Fruit fly (Drosophila melanogaster): ENCODE data around the gene Tdrd3.

The Tdrd3 gene

dm6 chr3L:14782626-14783362 lies 3.8 kb upstream of the Tdrd3 start:
- peak; percentile 41 for TF ChIP-seq sens (GFP tag)
- TF ChIP-seq CG11695 (GFP tag; IDR thresholded peaks at IDR 0.05): 0 out of 3 replicates have a peak, but pooled peaks have one; percentile 18
- peak in 1 of 2 experiments; percentile 29 for TF ChIP-seq eve (GFP tag; optimal IDR thresholded peaks at IDR 0.05)
- peak; percentile 46 for TF ChIP-seq kni (GFP tag; optimal IDR thresholded peaks at IDR 0.05)
- no peak for TF ChIP-seq abd-A (tag; optimal IDR thresholded peaks at IDR 0.05)
- TF ChIP-seq sug (tag; optimal IDR thresholded peaks at IDR 0.05): peak; percentile 59
- TF ChIP-seq CrebB (tag; optimal IDR thresholded peaks at IDR 0.05): no peak
- peak; percentile 52 for TF ChIP-seq nom (GFP tag; optimal IDR thresholded peaks at IDR 0.05)
- TF ChIP-seq bowl (GFP tag; IDR thresholded peaks at IDR 0.05): no peak
- TF ChIP-seq CG10543 (GFP tag; optimal IDR thresholded peaks at IDR 0.05): peak; percentile 15
- TF ChIP-seq ERR (GFP tag; optimal IDR thresholded peaks at IDR 0.05): peak; percentile 5

dm6 chr3L:14783363-14783627 lies 3.3 kb upstream of the Tdrd3 start:
- TF ChIP-seq CG15479 (GFP tag; optimal IDR thresholded peaks at IDR 0.05): no peak
- TF ChIP-seq Hey (tag; optimal IDR thresholded peaks at IDR 0.05): peak; percentile 12
- no peak for TF ChIP-seq CG18262 (tag; optimal IDR thresholded peaks at IDR 0.05)
- TF ChIP-seq mirr (GFP tag; optimal IDR thresholded peaks at IDR 0.05): peak; percentile 11
- TF ChIP-seq cad (GFP tag; optimal IDR thresholded peaks at IDR 0.05): peak; percentile 46
- no peak for TF ChIP-seq CG4424 (GFP tag; optimal IDR thresholded peaks at IDR 0.05)
- TF ChIP-seq Med (GFP tag): peak; percentile 66
- TF ChIP-seq CG2116 (GFP tag; optimal IDR thresholded peaks at IDR 0.05): no peak
- no peak for TF ChIP-seq CG3163 (GFP tag; optimal IDR thresholded peaks at IDR 0.05)
- no peak for TF ChIP-seq CG12071 (GFP tag; optimal IDR thresholded peaks at IDR 0.05)
- no peak for TF ChIP-seq chn (GFP tag; optimal IDR thresholded peaks at IDR 0.05)
- TF ChIP-seq exex (tag; optimal IDR thresholded peaks at IDR 0.05): peak; percentile 28
- TF ChIP-seq CG8290 (GFP tag; optimal IDR thresholded peaks at IDR 0.05): no peak
- TF ChIP-seq CG8290 (tag; optimal IDR thresholded peaks at IDR 0.05): peak in 1 of 2 experiments; percentile 11
- no peak for TF ChIP-seq CG6272 (GFP tag; IDR thresholded peaks at IDR 0.05)
- TF ChIP-seq inv (GFP tag; IDR thresholded peaks at IDR 0.05; ENCODE audit: partially characterized antibody): no peak
- TF ChIP-seq eve (GFP tag; optimal IDR thresholded peaks at IDR 0.05): no peak

- peak; percentile 95 for TF ChIP-seq sd (tag; optimal IDR thresholded peaks at IDR 0.05)
- TF ChIP-seq CG17385 (GFP tag; optimal IDR thresholded peaks at IDR 0.05): no peak
- no peak for TF ChIP-seq luna (GFP tag; optimal IDR thresholded peaks at IDR 0.05)
- no peak for TF ChIP-seq dimm (GFP tag; IDR thresholded peaks at IDR 0.05)
These were observed 2.2 kb upstream of the Tdrd3 start for dm6 chr3L:14784241-14784948.

- TF ChIP-seq Stat92E (GFP tag; optimal IDR thresholded peaks at IDR 0.05): peak in 1 of 3 experiments; percentile 94
- TF ChIP-seq oc (tag; optimal IDR thresholded peaks at IDR 0.05): peak; percentile 91
- peak in 1 of 2 experiments; percentile 46 for TF ChIP-seq tll (GFP tag; optimal IDR thresholded peaks at IDR 0.05)
- peak; percentile 95 for TF ChIP-seq CG12071 (GFP tag; optimal IDR thresholded peaks at IDR 0.05)
- peak; percentile 90 for TF ChIP-seq Antp (GFP tag; optimal IDR thresholded peaks at IDR 0.05)
- peak; percentile 96 for TF ChIP-seq Xbp1 (GFP tag; optimal IDR thresholded peaks at IDR 0.05)
- no peak; the same call in 1 of the 2 replicates for TF ChIP-seq Gsc (GFP tag; IDR thresholded peaks at IDR 0.05)
- TF ChIP-seq crc (GFP tag; optimal IDR thresholded peaks at IDR 0.05): peak; percentile 90
- peak; percentile 92 for TF ChIP-seq kah (GFP tag; optimal IDR thresholded peaks at IDR 0.05)
- TF ChIP-seq CG18599 (GFP tag; optimal IDR thresholded peaks at IDR 0.05): peak; percentile 96
- peak; percentile 92 to 94 for TF ChIP-seq Pdp1 (GFP tag; optimal IDR thresholded peaks at IDR 0.05)
- peak; percentile 91 for TF ChIP-seq al (GFP tag; IDR thresholded peaks at IDR 0.05)
- TF ChIP-seq crol (GFP tag; IDR thresholded peaks at IDR 0.05): peak; percentile 30; the same call in 1 of the 2 replicates
- peak; percentile 95 for TF ChIP-seq Hand (GFP tag; optimal IDR thresholded peaks at IDR 0.05)
- no peak; the same call in 1 of the 2 replicates for TF ChIP-seq CG13287 (GFP tag; IDR thresholded peaks at IDR 0.05; ENCODE audit: partially characterized antibody)
These were observed 1.6 kb upstream of the Tdrd3 start for dm6 chr3L:14784949-14785408.
